Worm (Caenorhabditis elegans): ENCODE measurements around the gene ZK105.5.
A peak's percentile ranks its signal among the peaks of the same experiment; 100 is the strongest.

Gene ZK105.5

DNA sequence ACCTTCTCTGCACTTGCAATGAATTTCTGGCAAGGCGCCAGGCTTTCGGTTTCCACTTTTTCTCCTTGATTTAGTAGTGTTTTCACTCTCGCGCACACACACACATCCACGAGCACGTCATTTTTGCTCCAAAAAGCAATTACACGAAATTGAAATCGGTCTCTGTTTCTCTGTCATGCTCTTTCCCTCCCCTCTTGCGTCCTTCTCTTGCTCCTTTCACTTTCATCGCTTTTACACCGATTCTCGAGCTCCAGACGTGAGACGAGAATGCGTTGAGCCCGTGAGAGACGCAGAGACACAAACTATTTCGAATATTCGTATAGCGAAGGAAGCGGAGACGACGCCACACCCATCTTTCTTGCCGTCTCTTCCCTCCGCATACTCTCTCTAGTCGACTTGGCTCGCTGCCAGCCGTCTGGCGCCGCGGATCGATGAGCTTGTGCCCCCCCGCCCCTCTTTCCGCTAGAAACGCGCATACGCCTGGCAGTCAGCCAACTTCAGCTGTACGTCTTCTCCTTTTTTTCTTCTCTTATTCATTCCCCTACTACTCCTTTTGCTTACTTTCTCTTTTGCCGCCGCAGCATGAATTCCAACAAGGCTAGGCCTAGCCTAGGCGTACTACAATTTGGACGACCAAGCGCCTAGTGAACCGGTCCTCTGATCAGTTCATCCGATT lies 10.6 kb upstream of the ZK105.5 start (continued):
- TF ChIP-seq sea-2 (GFP tag; optimal IDR thresholded peaks at IDR 0.05), result peak; percentile 16

DNA sequence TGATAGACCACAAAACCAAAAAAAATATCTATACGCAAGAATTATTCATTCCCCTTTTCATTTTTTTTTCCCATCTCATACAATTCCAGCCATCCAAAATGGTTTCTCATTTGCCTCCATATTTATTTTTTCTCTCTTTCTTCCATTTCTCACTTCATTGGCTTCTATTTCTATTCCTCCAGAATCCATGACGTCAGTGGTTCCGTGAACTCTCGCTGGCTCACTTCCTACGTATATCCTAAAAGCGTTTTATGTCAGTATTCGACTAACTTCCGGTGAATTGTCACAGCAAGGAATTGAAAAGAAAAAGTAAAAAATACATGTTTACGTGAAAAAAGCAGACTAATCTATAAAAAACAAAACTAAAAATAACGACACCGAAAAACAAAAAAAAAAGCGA lies 9.4 kb upstream of the ZK105.5 start:
- no peak for TF ChIP-seq ZK546.5 (tag; optimal IDR thresholded peaks at IDR 0.05)
- peak; percentile 18 for TF ChIP-seq nfya-1 (tag; optimal IDR thresholded peaks at IDR 0.05; ENCODE audit: insufficient read depth)

- TF ChIP-seq unc-62 (GFP tag; optimal IDR thresholded peaks at IDR 0.05), result no peak
- no peak for TF ChIP-seq elt-3 (tag; optimal IDR thresholded peaks at IDR 0.05)
These were observed 8.7 kb upstream of the ZK105.5 start for ce11 chrV:7726202-7726601.

ce11 chrV:7723967-7724544 lies 6.5 kb upstream of the ZK105.5 start, which contains the start of the genes ZK105.6 and ZK105.8:
Gene ZK105.6, minus strand, starts transcription at chrV:7724067.
Gene ZK105.8, plus strand, starts transcription at chrV:7724494.
- TF ChIP-seq nhr-67 (tag; optimal IDR thresholded peaks at IDR 0.05) (no peak), aly-2 (tag; optimal IDR thresholded peaks at IDR 0.05) (no peak), ceh-16 (tag; optimal IDR thresholded peaks at IDR 0.05) (no peak), fkh-10 (GFP tag; optimal IDR thresholded peaks at IDR 0.05) (no peak), fos-1 (tag; optimal IDR thresholded peaks at IDR 0.05) (no peak), lin-39 (tag; optimal IDR thresholded peaks at IDR 0.05) (no peak), ZK546.5 (tag; optimal IDR thresholded peaks at IDR 0.05) (no peak), nhr-77 (tag; optimal IDR thresholded peaks at IDR 0.05) (no peak), egl-5 (tag; optimal IDR thresholded peaks at IDR 0.05) (no peak), pha-4 (tag; optimal IDR thresholded peaks at IDR 0.05) (no peak), elt-1 (tag; optimal IDR thresholded peaks at IDR 0.05) (no peak), nhr-23 (tag; optimal IDR thresholded peaks at IDR 0.05) (no peak), ceh-9 (tag; optimal IDR thresholded peaks at IDR 0.05) (no peak), mdl-1 (tag; optimal IDR thresholded peaks at IDR 0.05) (no peak), fkh-2 (tag; optimal IDR thresholded peaks at IDR 0.05) (no peak), egl-27 (tag; optimal IDR thresholded peaks at IDR 0.05) (no peak), ceh-28 (tag; optimal IDR thresholded peaks at IDR 0.05) (no peak), unc-62 (GFP tag; optimal IDR thresholded peaks at IDR 0.05) (no peak), nhr-43 (tag; optimal IDR thresholded peaks at IDR 0.05; ENCODE audit: poor library complexity, severe bottlenecking) (no peak)

DNA sequence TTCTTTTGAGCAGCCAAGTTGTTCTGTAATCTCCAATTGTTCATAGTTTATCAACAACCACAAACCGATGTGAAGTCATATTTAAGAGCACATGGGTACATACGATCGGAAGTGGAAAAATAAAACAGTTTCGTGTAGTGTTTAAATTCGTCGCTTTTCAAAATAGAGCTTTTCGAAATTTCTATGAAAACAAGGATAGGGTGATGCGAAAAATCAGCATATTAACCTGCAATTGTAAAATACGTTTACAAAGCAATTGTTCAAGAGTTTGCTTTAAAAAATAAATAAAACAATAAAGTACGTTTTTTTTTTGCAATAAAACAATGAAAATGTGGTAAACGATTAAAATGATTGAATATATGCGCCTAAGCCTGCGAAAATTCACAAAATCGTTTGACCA lies 4.4 kb upstream of the ZK105.5 start, which contains the start of gene ZK105.14:
Gene ZK105.14 (minus strand): TSS at position 101 of the 400 bp plus-strand sequence.
- TF ChIP-seq elt-3 (tag; optimal IDR thresholded peaks at IDR 0.05) (no peak), ama-1 (optimal IDR thresholded peaks at IDR 0.05) (no peak), nhr-28 (tag; optimal IDR thresholded peaks at IDR 0.05) (no peak), unc-62 (GFP tag; optimal IDR thresholded peaks at IDR 0.05) (no peak), nhr-25 (tag; optimal IDR thresholded peaks at IDR 0.05) (no peak), elt-2 (tag; optimal IDR thresholded peaks at IDR 0.05) (no peak), ZK546.5 (tag; optimal IDR thresholded peaks at IDR 0.05) (no peak), ztf-4 (tag; optimal IDR thresholded peaks at IDR 0.05) (no peak), daf-12 (tag; optimal IDR thresholded peaks at IDR 0.05) (no peak), R02D3.7 (tag; optimal IDR thresholded peaks at IDR 0.05) (no peak), pqm-1 (tag; optimal IDR thresholded peaks at IDR 0.05) (no peak), nhr-23 (tag; optimal IDR thresholded peaks at IDR 0.05) (no peak), unc-39 (tag; optimal IDR thresholded peaks at IDR 0.05) (no peak), sea-2 (GFP tag; optimal IDR thresholded peaks at IDR 0.05) (no peak), mdl-1 (tag; optimal IDR thresholded peaks at IDR 0.05) (no peak), ceh-9 (tag; optimal IDR thresholded peaks at IDR 0.05) (no peak)

DNA sequence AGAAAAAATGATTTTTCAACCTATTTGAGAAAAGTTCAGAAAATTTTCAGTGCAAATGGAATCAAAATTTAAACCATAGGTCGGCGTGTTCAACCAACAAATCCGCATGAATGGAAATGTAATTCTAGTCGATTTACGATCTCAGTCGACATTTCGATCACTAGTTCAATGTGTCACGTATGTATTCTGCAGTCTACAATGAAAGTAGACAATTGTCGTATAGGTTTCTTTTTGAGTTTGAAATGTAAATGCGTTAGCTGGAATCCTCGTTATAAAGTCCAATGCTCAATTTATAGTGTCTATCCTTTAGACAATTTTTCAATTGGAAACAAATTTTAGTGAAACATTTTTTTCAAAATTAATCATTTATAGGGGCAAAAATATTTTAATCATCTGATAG lies 1.5 kb downstream of the ZK105.5 start, which contains the start of gene ZK105.12:
Gene ZK105.12 (minus strand): TSS at position 101 of the 400 bp plus-strand sequence.
- TF ChIP-seq nhr-237 (tag; optimal IDR thresholded peaks at IDR 0.05), result no peak
- no peak for TF ChIP-seq lsy-12 (tag; optimal IDR thresholded peaks at IDR 0.05)
- TF ChIP-seq egl-5 (tag; optimal IDR thresholded peaks at IDR 0.05), result no peak
- TF ChIP-seq ZK546.5 (tag; optimal IDR thresholded peaks at IDR 0.05), result no peak
- TF ChIP-seq elt-2 (tag; optimal IDR thresholded peaks at IDR 0.05), result no peak
- no peak for TF ChIP-seq R02D3.7 (tag; optimal IDR thresholded peaks at IDR 0.05)
- no peak for TF ChIP-seq eor-1 (tag; optimal IDR thresholded peaks at IDR 0.05)
- no peak for TF ChIP-seq nhr-67 (tag; optimal IDR thresholded peaks at IDR 0.05)

All from whole organism, L3 larva.